In genomic region chrX:20656535-20657350, dm6 we compare ENCODE assay signal across 1 fruit fly cellular context.
TF ChIP-seq lines count a peak whose summit lies in the region.

Cyp6v1 (plus strand) TSS chrX:20657122.

TF ChIP-seq in whole organism, embryonic, 481 proteins besides CTCF, POLR2A, EP300 and RAD21 (continued from another document and continues in another):
- TF ChIP-seq Meics (GFP tag; optimal IDR thresholded peaks at IDR 0.05; lab: Kevin White, UChicago) (peak; percentile 75), p53 (GFP tag; optimal IDR thresholded peaks at IDR 0.05; lab: Kevin White, UChicago) (no peak), CG11085 (GFP tag; IDR thresholded peaks at IDR 0.05; lab: Robert Waterston, UW) (no peak), z (GFP tag; IDR thresholded peaks at IDR 0.05; lab: Robert Waterston, UW) (no peak), salm (tag; optimal IDR thresholded peaks at IDR 0.05; lab: Kevin White, UChicago) (no peak), PHDP (tag; optimal IDR thresholded peaks at IDR 0.05; lab: Kevin White, UChicago) (peak; percentile 49), CG10959 (GFP tag; IDR thresholded peaks at IDR 0.05; lab: Robert Waterston, UW) (no peak), CG12744 (GFP tag; optimal IDR thresholded peaks at IDR 0.05; lab: Kevin White, UChicago) (no peak), HmgD (GFP tag; optimal IDR thresholded peaks at IDR 0.05; lab: Kevin White, UChicago) (no peak), danr (GFP tag; IDR thresholded peaks at IDR 0.05; lab: Robert Waterston, UW) (no peak), bab2 (GFP tag; optimal IDR thresholded peaks at IDR 0.05; lab: Kevin White, UChicago) (no peak), Fer2 (tag; optimal IDR thresholded peaks at IDR 0.05; lab: Kevin White, UChicago) (no peak), Ravus (GFP tag; IDR thresholded peaks at IDR 0.05; lab: Robert Waterston, UW) (no peak), Sox102F (GFP tag; optimal IDR thresholded peaks at IDR 0.05; lab: Kevin White, UChicago) (peak; percentile 22), CG16815 (GFP tag; optimal IDR thresholded peaks at IDR 0.05; lab: Kevin White, UChicago) (peak; percentile 34), Hand (GFP tag; optimal IDR thresholded peaks at IDR 0.05; lab: Kevin White, UChicago) (peak; percentile 36), Mad (GFP tag; optimal IDR thresholded peaks at IDR 0.05; lab: Kevin White, UChicago) (no peak), Doc2 (GFP tag; IDR thresholded peaks at IDR 0.05; lab: Robert Waterston, UW) (no peak), ATbp (GFP tag; optimal IDR thresholded peaks at IDR 0.05; lab: Kevin White, UChicago) (no peak), CG7357 (GFP tag; IDR thresholded peaks at IDR 0.05; lab: Robert Waterston, UW) (peak; percentile 53; the same call in 1 of the 3 replicates), CG4617 (GFP tag; optimal IDR thresholded peaks at IDR 0.05; lab: Kevin White, UChicago; ENCODE audit: borderline replicate concordance) (no peak), Poxn (GFP tag; IDR thresholded peaks at IDR 0.05; lab: Robert Waterston, UW) (no peak), al (GFP tag; IDR thresholded peaks at IDR 0.05; lab: Robert Waterston, UW) (peak; percentile 27; the same call in 1 of the 2 replicates), aop (GFP tag; IDR thresholded peaks at IDR 0.05; lab: Robert Waterston, UW) (no peak), NC2β (GFP tag; optimal IDR thresholded peaks at IDR 0.05; lab: Kevin White, UChicago) (no peak), E2f2 (GFP tag; IDR thresholded peaks at IDR 0.05; lab: Robert Waterston, UW) (no peak), sqz (GFP tag; optimal IDR thresholded peaks at IDR 0.05; lab: Kevin White, UChicago) (no peak), CG6813 (GFP tag; optimal IDR thresholded peaks at IDR 0.05; lab: Kevin White, UChicago) (no peak), CG2889 (GFP tag; IDR thresholded peaks at IDR 0.05; lab: Robert Waterston, UW) (no peak), CG10321 (GFP tag; IDR thresholded peaks at IDR 0.05; lab: Robert Waterston, UW) (no peak), jing (GFP tag; optimal IDR thresholded peaks at IDR 0.05; lab: Kevin White, UChicago) (no peak), CG17186 (GFP tag; optimal IDR thresholded peaks at IDR 0.05; lab: Kevin White, UChicago) (no peak), H15 (GFP tag; IDR thresholded peaks at IDR 0.05; lab: Robert Waterston, UW) (no peak), exex (tag; optimal IDR thresholded peaks at IDR 0.05; lab: Kevin White, UChicago) (no peak), CG4282 (GFP tag; optimal IDR thresholded peaks at IDR 0.05; lab: Kevin White, UChicago) (no peak), dm (GFP tag; optimal IDR thresholded peaks at IDR 0.05; lab: Kevin White, UChicago) (no peak), CG7963 (GFP tag; IDR thresholded peaks at IDR 0.05; lab: Robert Waterston, UW; ENCODE audit: partially characterized antibody) (no peak), CG3847 (GFP tag; IDR thresholded peaks at IDR 0.05; lab: Robert Waterston, UW) (peak; percentile 46; the same call in 1 of the 2 replicates), B-H2 (GFP tag; optimal IDR thresholded peaks at IDR 0.05; lab: Kevin White, UChicago) (peak; percentile 7), CG1603 (tag; optimal IDR thresholded peaks at IDR 0.05; lab: Kevin White, UChicago) (no peak), emc (GFP tag; optimal IDR thresholded peaks at IDR 0.05; lab: Kevin White, UChicago) (peak; percentile 21), CG15269 (tag; optimal IDR thresholded peaks at IDR 0.05; lab: Kevin White, UChicago) (peak; percentile 54), dimm (GFP tag; IDR thresholded peaks at IDR 0.05; lab: Robert Waterston, UW) (no peak), NFAT (GFP tag; IDR thresholded peaks at IDR 0.05; lab: Robert Waterston, UW) (0 out of 2 replicates have a peak, but pooled peaks have one; percentile 10), CG14050 (GFP tag; IDR thresholded peaks at IDR 0.05; lab: Robert Waterston, UW) (no peak), CG10543 (GFP tag; optimal IDR thresholded peaks at IDR 0.05; lab: Kevin White, UChicago) (peak; percentile 62), ash1 (GFP tag; optimal IDR thresholded peaks at IDR 0.05; lab: Kevin White, UChicago) (no peak), CrebB (tag; optimal IDR thresholded peaks at IDR 0.05; lab: Kevin White, UChicago) (no peak), so (GFP tag; IDR thresholded peaks at IDR 0.05; lab: Robert Waterston, UW) (no peak), Hr51 (GFP tag; optimal IDR thresholded peaks at IDR 0.05; lab: Kevin White, UChicago) (peak in 1 of 2 experiments; percentile 49), Six4 (GFP tag; optimal IDR thresholded peaks at IDR 0.05; lab: Kevin White, UChicago) (no peak), Hsf (GFP tag; optimal IDR thresholded peaks at IDR 0.05; lab: Kevin White, UChicago) (peak; percentile 33), trh (GFP tag; optimal IDR thresholded peaks at IDR 0.05; lab: Kevin White, UChicago) (no peak), CG10366 (GFP tag; IDR thresholded peaks at IDR 0.05; lab: Robert Waterston, UW) (no peak; the same call in 1 of the 2 replicates), disco-r (GFP tag; optimal IDR thresholded peaks at IDR 0.05; lab: Kevin White, UChicago) (no peak), ERR (GFP tag; optimal IDR thresholded peaks at IDR 0.05; lab: Kevin White, UChicago) (no peak), CG7745 (tag; optimal IDR thresholded peaks at IDR 0.05; lab: Kevin White, UChicago) (no peak), mld (GFP tag; IDR thresholded peaks at IDR 0.05; lab: Robert Waterston, UW; ENCODE audit: partially characterized antibody) (no peak), CG12391 (tag; optimal IDR thresholded peaks at IDR 0.05; lab: Kevin White, UChicago) (peak; percentile 28), CG15073 (GFP tag; optimal IDR thresholded peaks at IDR 0.05; lab: Kevin White, UChicago) (no peak), CG17912 (GFP tag; optimal IDR thresholded peaks at IDR 0.05; lab: Kevin White, UChicago) (no peak), zf30C (GFP tag; optimal IDR thresholded peaks at IDR 0.05; lab: Kevin White, UChicago) (no peak), yki (optimal IDR thresholded peaks at IDR 0.05; lab: Kevin White, UChicago) (no peak), CG34224 (GFP tag; IDR thresholded peaks at IDR 0.05; lab: Robert Waterston, UW; ENCODE audit: partially characterized antibody) (0 out of 3 replicates have a peak, but pooled peaks have one; percentile 18), YL-1 (GFP tag; optimal IDR thresholded peaks at IDR 0.05; lab: Kevin White, UChicago) (no peak), CG6765 (GFP tag; optimal IDR thresholded peaks at IDR 0.05; lab: Kevin White, UChicago) (peak; percentile 33), NfI (GFP tag; optimal IDR thresholded peaks at IDR 0.05; lab: Kevin White, UChicago) (peak; percentile 43), CG15514 (GFP tag; optimal IDR thresholded peaks at IDR 0.05; lab: Kevin White, UChicago) (no peak), CG6791 (GFP tag; IDR thresholded peaks at IDR 0.05; lab: Robert Waterston, UW; ENCODE audit: partially characterized antibody) (no peak), Oli (tag; optimal IDR thresholded peaks at IDR 0.05; lab: Kevin White, UChicago) (peak; percentile 51), Hmx (GFP tag; optimal IDR thresholded peaks at IDR 0.05; lab: Kevin White, UChicago) (peak; percentile 45), CG31224 (GFP tag; IDR thresholded peaks at IDR 0.05; lab: Robert Waterston, UW) (peak; percentile 42), CG17829 (tag; optimal IDR thresholded peaks at IDR 0.05; lab: Kevin White, UChicago) (peak; percentile 3), scrt (GFP tag; optimal IDR thresholded peaks at IDR 0.05; lab: Kevin White, UChicago) (no peak), BEAF-32 (GFP tag; optimal IDR thresholded peaks at IDR 0.05; lab: Kevin White, UChicago) (no peak), luna (GFP tag; optimal IDR thresholded peaks at IDR 0.05; lab: Kevin White, UChicago) (no peak), Dref (GFP tag; IDR thresholded peaks at IDR 0.05; lab: Robert Waterston, UW) (no peak), amos (GFP tag; IDR thresholded peaks at IDR 0.05; lab: Robert Waterston, UW; ENCODE audit: partially characterized antibody) (no peak), org-1 (GFP tag; optimal IDR thresholded peaks at IDR 0.05; lab: Kevin White, UChicago) (peak; percentile 18), D19A (tag; optimal IDR thresholded peaks at IDR 0.05; lab: Kevin White, UChicago) (no peak), ind (GFP tag; optimal IDR thresholded peaks at IDR 0.05; lab: Kevin White, UChicago) (peak; percentile 42), cato (GFP tag; optimal IDR thresholded peaks at IDR 0.05; lab: Kevin White, UChicago; ENCODE audit: borderline replicate concordance) (peak; percentile 19), Doc3 (GFP tag; IDR thresholded peaks at IDR 0.05; lab: Robert Waterston, UW; ENCODE audit: partially characterized antibody) (no peak), CG1832 (GFP tag; optimal IDR thresholded peaks at IDR 0.05; lab: Kevin White, UChicago) (no peak), ap (GFP tag; IDR thresholded peaks at IDR 0.05; lab: Robert Waterston, UW) (no peak), sd (tag; optimal IDR thresholded peaks at IDR 0.05; lab: Kevin White, UChicago) (peak; percentile 24), Kr (GFP tag; optimal IDR thresholded peaks at IDR 0.05; lab: Kevin White, UChicago) (no peak), CG8924 (tag; optimal IDR thresholded peaks at IDR 0.05; lab: Kevin White, UChicago) (peak; percentile 37), insv (GFP tag; optimal IDR thresholded peaks at IDR 0.05; lab: Kevin White, UChicago) (no peak), Sry-β (GFP tag; optimal IDR thresholded peaks at IDR 0.05; lab: Kevin White, UChicago) (no peak), Atf-2 (GFP tag; optimal IDR thresholded peaks at IDR 0.05; lab: Kevin White, UChicago) (no peak), sob (GFP tag; IDR thresholded peaks at IDR 0.05; lab: Robert Waterston, UW) (no peak), CG2116 (GFP tag; optimal IDR thresholded peaks at IDR 0.05; lab: Kevin White, UChicago) (no peak), CG2202 (tag; optimal IDR thresholded peaks at IDR 0.05; lab: Kevin White, UChicago) (no peak), CG2875 (GFP tag; optimal IDR thresholded peaks at IDR 0.05; lab: Kevin White, UChicago) (no peak), zen2 (GFP tag; IDR thresholded peaks at IDR 0.05; lab: Robert Waterston, UW; ENCODE audit: partially characterized antibody) (no peak), CG33213 (GFP tag; optimal IDR thresholded peaks at IDR 0.05; lab: Kevin White, UChicago) (no peak), GATAe (GFP tag; conservative IDR thresholded peaks at IDR 0.05; lab: Robert Waterston, UW) (no peak), CG17568 (GFP tag; optimal IDR thresholded peaks at IDR 0.05; lab: Kevin White, UChicago) (no peak), usp (GFP tag; optimal IDR thresholded peaks at IDR 0.05; lab: Kevin White, UChicago) (no peak), Dip2 (GFP tag; IDR thresholded peaks at IDR 0.05; lab: Robert Waterston, UW) (no peak), Myb (GFP tag; optimal IDR thresholded peaks at IDR 0.05; lab: Kevin White, UChicago) (no peak), BtbVII (GFP tag; optimal IDR thresholded peaks at IDR 0.05; lab: Kevin White, UChicago) (no peak), stwl (tag; optimal IDR thresholded peaks at IDR 0.05; lab: Kevin White, UChicago) (no peak), hb (GFP tag; IDR thresholded peaks at IDR 0.05; lab: Robert Waterston, UW; ENCODE audit: partially characterized antibody) (no peak), CG3995 (GFP tag; optimal IDR thresholded peaks at IDR 0.05; lab: Kevin White, UChicago) (no peak), nerfin-1 (tag; optimal IDR thresholded peaks at IDR 0.05; lab: Kevin White, UChicago) (no peak), CG30020 (tag; optimal IDR thresholded peaks at IDR 0.05; lab: Kevin White, UChicago) (no peak), CG4360 (GFP tag; IDR thresholded peaks at IDR 0.05; lab: Robert Waterston, UW) (no peak), dmrt99B (tag; optimal IDR thresholded peaks at IDR 0.05; lab: Kevin White, UChicago) (peak; percentile 53), Asciz (GFP tag; optimal IDR thresholded peaks at IDR 0.05; lab: Kevin White, UChicago) (no peak), zen (tag; optimal IDR thresholded peaks at IDR 0.05; lab: Kevin White, UChicago) (no peak), CG3726 (GFP tag; IDR thresholded peaks at IDR 0.05; lab: Robert Waterston, UW) (no peak), pho (GFP tag; optimal IDR thresholded peaks at IDR 0.05; lab: Kevin White, UChicago) (peak; percentile 40), NC2α (GFP tag; optimal IDR thresholded peaks at IDR 0.05; lab: Kevin White, UChicago) (no peak), CG9797 (GFP tag; optimal IDR thresholded peaks at IDR 0.05; lab: Kevin White, UChicago) (no peak), lov (optimal IDR thresholded peaks at IDR 0.05; lab: Kevin White, UChicago) (no peak), lov (GFP tag; IDR thresholded peaks at IDR 0.05; lab: Robert Waterston, UW) (no peak), dan (GFP tag; IDR thresholded peaks at IDR 0.05; lab: Robert Waterston, UW) (no peak), gsb (GFP tag; IDR thresholded peaks at IDR 0.05; lab: Robert Waterston, UW) (no peak), pita (GFP tag; optimal IDR thresholded peaks at IDR 0.05; lab: Kevin White, UChicago) (no peak), Hey (tag; optimal IDR thresholded peaks at IDR 0.05; lab: Kevin White, UChicago) (no peak), CG11560 (tag; IDR thresholded peaks at IDR 0.05; lab: Robert Waterston, UW) (no peak), CG31388 (GFP tag; optimal IDR thresholded peaks at IDR 0.05; lab: Kevin White, UChicago) (no peak), stc (GFP tag; IDR thresholded peaks at IDR 0.05; lab: Robert Waterston, UW) (no peak), tio (GFP tag; optimal IDR thresholded peaks at IDR 0.05; lab: Kevin White, UChicago) (peak; percentile 44), corto (GFP tag; optimal IDR thresholded peaks at IDR 0.05; lab: Kevin White, UChicago) (no peak), ro (GFP tag; IDR thresholded peaks at IDR 0.05; lab: Robert Waterston, UW) (no peak), schlank (tag; optimal IDR thresholded peaks at IDR 0.05; lab: Kevin White, UChicago) (no peak), tna (GFP tag; IDR thresholded peaks at IDR 0.05; lab: Robert Waterston, UW; ENCODE audit: partially characterized antibody) (no peak), sisA (GFP tag; IDR thresholded peaks at IDR 0.05; lab: Robert Waterston, UW) (0 out of 2 replicates have a peak, but pooled peaks have one; percentile 36), Sry-δ (GFP tag; optimal IDR thresholded peaks at IDR 0.05; lab: Kevin White, UChicago) (no peak), TFAM (GFP tag; optimal IDR thresholded peaks at IDR 0.05; lab: Kevin White, UChicago) (no peak), CG33557 (GFP tag; optimal IDR thresholded peaks at IDR 0.05; lab: Kevin White, UChicago) (no peak), CG13123 (GFP tag; optimal IDR thresholded peaks at IDR 0.05; lab: Kevin White, UChicago) (no peak), Antp (GFP tag; optimal IDR thresholded peaks at IDR 0.05; lab: Kevin White, UChicago) (no peak), CG32772 (GFP tag; IDR thresholded peaks at IDR 0.05; lab: Robert Waterston, UW) (no peak)
